Worm (Caenorhabditis elegans) whole organism, young adult: ENCODE results near the gene col-126.

ENCODE experiments used
- F33H1.4 ChIP-seq: fragments of 200-800 bp; sonication (Bioruptor generic); IDR thresholded peaks from 2 replicates; pipeline ENCODE4 v1.3.6; 2022; ENCODE audit warnings: missing genetic modification reagents, missing genetic modification characterization, missing compliant biosample characterization
- F55B11.4 ChIP-seq: sonication (generic microtip); optimal IDR thresholded peaks from 2 replicates; lab custom pipeline; 2016; ENCODE audit warnings: missing compliant biosample characterization, missing genetic modification characterization, borderline replicate concordance; ENCODE audit not compliant: insufficient read depth
- F57A8.1 ChIP-seq: fragments of 200-800 bp; sonication (Bioruptor generic); optimal IDR thresholded peaks from 2 replicates; lab custom pipeline; 2018; ENCODE audit warnings: mild to moderate bottlenecking, missing genetic modification characterization, moderate library complexity, missing compliant biosample characterization
- ZK185.1 ChIP-seq: sonication (generic microtip); optimal IDR thresholded peaks from 2 replicates; lab custom pipeline; 2016; ENCODE audit warnings: mild to moderate bottlenecking, missing genetic modification characterization, missing compliant biosample characterization; ENCODE audit not compliant: poor library complexity, severe bottlenecking
- ama-1 ChIP-seq, 3 experiments: fragments of 150-350 bp in 1 of 3; sonication (generic microtip) in 2 of 3; optimal IDR thresholded peaks; 2 replicates each; lab custom pipeline; 2014 to 2018; ENCODE audit warnings: missing biosample characterization in 2 of 3, missing genetic modification characterization in 2 of 3, missing genetic modification reagents in 2 of 3
- atf-7 ChIP-seq: sonication (generic microtip); optimal IDR thresholded peaks from 2 replicates; lab custom pipeline; 2017; ENCODE audit warnings: mild to moderate bottlenecking, missing genetic modification characterization, missing compliant biosample characterization
- attf-6 ChIP-seq: fragments of 200-800 bp; sonication (Bioruptor generic); IDR thresholded peaks from 2 replicates; pipeline ENCODE4 v1.3.6; 2022; ENCODE audit warnings: missing genetic modification reagents, missing genetic modification characterization, missing compliant biosample characterization
- bed-1 ChIP-seq: fragments of 200-800 bp; sonication (Bioruptor generic); IDR thresholded peaks from 2 replicates; pipeline ENCODE4 v1.3.6; 2022; ENCODE audit warnings: missing genetic modification reagents, missing genetic modification characterization, missing compliant biosample characterization
- bed-2 ChIP-seq: fragments of 200-800 bp; sonication (Bioruptor generic); IDR thresholded peaks from 2 replicates; pipeline ENCODE4 v1.3.6; 2022; ENCODE audit warnings: missing genetic modification reagents, missing genetic modification characterization, missing compliant biosample characterization
- let-607 ChIP-seq, 2 experiments: fragments of 200-800 bp in 1 of 2; sonication (Bioruptor generic) in 1 of 2; sonication (generic microtip) in 1 of 2; optimal IDR thresholded peaks; 2 replicates each; lab custom pipeline; 2016 to 2018; ENCODE audit warnings: mild to moderate bottlenecking in 2 of 2, missing compliant biosample characterization in 2 of 2, missing genetic modification characterization in 2 of 2, moderate library complexity in 2 of 2, missing genotype in 1 of 2
- lin-54 ChIP-seq: fragments of 200-800 bp; sonication (Bioruptor generic); optimal IDR thresholded peaks from 2 replicates; lab custom pipeline; 2018; ENCODE audit warnings: mild to moderate bottlenecking, missing genetic modification characterization, missing compliant biosample characterization
- lsy-27 ChIP-seq: sonication (generic microtip); optimal IDR thresholded peaks from 2 replicates; lab custom pipeline; 2017; ENCODE audit warnings: missing genetic modification characterization, mild to moderate bottlenecking, missing compliant biosample characterization, antibody characterized with exemption, missing genotype, borderline replicate concordance; ENCODE audit not compliant: insufficient read depth
- nfya-1 ChIP-seq: sonication (generic microtip); optimal IDR thresholded peaks from 2 replicates; lab custom pipeline; 2017; ENCODE audit warnings: antibody characterized with exemption, missing compliant biosample characterization, missing genetic modification characterization, borderline replicate concordance; ENCODE audit not compliant: insufficient read depth
- unc-62 ChIP-seq: fragments of 150-350 bp; optimal IDR thresholded peaks from 2 replicates; lab custom pipeline; 2014; ENCODE audit warnings: missing biosample characterization, missing genetic modification reagents, missing genetic modification characterization

Gene col-126

ce11 chrIV:11313880-11314279, 50.7 kb downstream of the col-126 start, which contains the start of gene dnj-2:
TSS of gene dnj-2 (minus strand) at chrIV:11313980.
- no peak for TF ChIP-seq F57A8.1 (GFP tag; lab: Kevin White, UChicago)
- TF ChIP-seq let-607 (tag; optimal IDR thresholded peaks at IDR 0.05; lab: Kevin White, UChicago): no peak
- TF ChIP-seq bed-2 (GFP tag; lab: Robert Waterston, UW): no peak
- TF ChIP-seq F55B11.4: no peak
- TF ChIP-seq ama-1 (optimal IDR thresholded peaks at IDR 0.05; lab: Kevin White, UChicago): no peak
- no peak for TF ChIP-seq ama-1 (GFP tag; optimal IDR thresholded peaks at IDR 0.05; lab: Kevin White, UChicago)
- no peak for TF ChIP-seq unc-62 (GFP tag; lab: Kevin White, UChicago)
- no peak for TF ChIP-seq ZK185.1 (tag; lab: Kevin White, UChicago)
- no peak for TF ChIP-seq lin-54 (GFP tag; lab: Kevin White, UChicago)
- no peak for TF ChIP-seq attf-6 (GFP tag; lab: Robert Waterston, UW)
- no peak for TF ChIP-seq lsy-27 (tag; lab: Kevin White, UChicago)
- no peak for TF ChIP-seq nfya-1 (tag; lab: Kevin White, UChicago)
- TF ChIP-seq bed-1 (GFP tag; lab: Robert Waterston, UW): no peak
- TF ChIP-seq F33H1.4 (GFP tag; lab: Robert Waterston, UW): no peak
- no peak for TF ChIP-seq atf-7 (tag; lab: Kevin White, UChicago)
